Fruit fly (Drosophila melanogaster): Measurements from ENCODE around the gene pths.
A peak's percentile ranks its signal among the peaks of the same experiment; 100 is the strongest.

pths gene

dm6 chr2L:21142972-21143385 is at the start of gene pths:
TSS of gene pths (plus strand) at chr2L:21143229.
- TF ChIP-seq noc (tag; optimal IDR thresholded peaks at IDR 0.05), result no peak

- TF ChIP-seq noc (tag; optimal IDR thresholded peaks at IDR 0.05), result no peak
Observed at dm6 chr2L:21096448-21096994, 46.5 kb upstream of the pths start, which contains the start of gene CG34136. TSS of gene CG34136 (plus strand) at chr2L:21096922.

- TF ChIP-seq noc (tag; optimal IDR thresholded peaks at IDR 0.05), result no peak
Observed at dm6 chr2L:21097850-21098249, 45.2 kb upstream of the pths start.

dm6 chr2L:21102399-21103108 is 40.5 kb upstream of the pths start, which contains the start of gene CG9257:
TSS of gene CG9257 (plus strand) at chr2L:21102743.
- no peak for TF ChIP-seq noc (tag; optimal IDR thresholded peaks at IDR 0.05)

- TF ChIP-seq noc (tag; optimal IDR thresholded peaks at IDR 0.05), result no peak
Observed at dm6 chr2L:21104326-21104725, 38.7 kb upstream of the pths start, which contains the start of the genes CG46307 and Nhe2. TSS of gene CG46307 (plus strand) at chr2L:21104568. TSS of gene Nhe2 (plus strand) at chr2L:21104568.

- TF ChIP-seq noc (tag; optimal IDR thresholded peaks at IDR 0.05), result no peak
Observed at dm6 chr2L:21105127-21105526, 37.9 kb upstream of the pths start.

dm6 chr2L:21107651-21108489 is 35.2 kb upstream of the pths start:
- TF ChIP-seq noc (tag; optimal IDR thresholded peaks at IDR 0.05), result peak; percentile 20

dm6 chr2L:21108759-21109282 is 34.2 kb upstream of the pths start:
- no peak for TF ChIP-seq noc (tag; optimal IDR thresholded peaks at IDR 0.05)

dm6 chr2L:21109680-21110079 is 33.3 kb upstream of the pths start:
- no peak for TF ChIP-seq noc (tag; optimal IDR thresholded peaks at IDR 0.05)

- TF ChIP-seq noc (tag; optimal IDR thresholded peaks at IDR 0.05), result no peak
Observed at dm6 chr2L:21111849-21112248, 31.2 kb upstream of the pths start.

dm6 chr2L:21113546-21113945 is 29.5 kb upstream of the pths start:
- TF ChIP-seq noc (tag; optimal IDR thresholded peaks at IDR 0.05), result no peak

- no peak for TF ChIP-seq noc (tag; optimal IDR thresholded peaks at IDR 0.05)
Observed at dm6 chr2L:21115687-21116086, 27.3 kb upstream of the pths start.

dm6 chr2L:21135764-21136163 is 7.3 kb upstream of the pths start:
- TF ChIP-seq noc (tag; optimal IDR thresholded peaks at IDR 0.05), result no peak

- TF ChIP-seq noc (tag; optimal IDR thresholded peaks at IDR 0.05), result no peak
Observed at dm6 chr2L:21141714-21142500, 1.1 kb upstream of the pths start, which contains the start of gene Dap160. TSS of gene Dap160 (minus strand) at chr2L:21142347.

- no peak for TF ChIP-seq noc (tag; optimal IDR thresholded peaks at IDR 0.05)
Observed at dm6 chr2L:21142501-21142849, 554 bp upstream of the pths start.
